Fruit fly (Drosophila melanogaster): ENCODE results near the gene Osi19.

DNA sequence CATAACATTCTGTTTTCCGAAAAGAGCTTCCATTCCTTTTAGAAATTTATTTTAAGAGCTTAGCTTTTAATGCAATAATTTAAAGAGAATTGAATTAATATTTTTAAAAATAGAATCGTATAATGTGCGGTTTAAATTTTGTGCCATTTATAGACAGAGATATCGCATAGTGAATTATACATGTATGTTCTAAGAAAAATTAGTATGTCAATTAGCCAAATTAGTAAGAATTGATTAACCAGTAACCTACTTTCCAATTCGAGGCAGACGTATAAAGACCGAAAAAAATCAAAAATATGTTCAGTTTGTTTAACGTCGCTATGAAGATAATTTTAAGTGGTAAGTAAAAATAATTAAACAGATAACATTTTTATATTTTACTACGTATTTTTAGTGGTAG lies 25.5 kb upstream of the Osi19 start, which contains the start of gene CG31560:
- TF ChIP-seq psq (optimal IDR thresholded peaks at IDR 0.05): no peak
- no peak for TF ChIP-seq EcR (GFP tag; optimal IDR thresholded peaks at IDR 0.05)
- no peak for TF ChIP-seq usp (GFP tag; optimal IDR thresholded peaks at IDR 0.05)
- TF ChIP-seq pan (optimal IDR thresholded peaks at IDR 0.05): no peak
- no peak for TF ChIP-seq CG8478 (optimal IDR thresholded peaks at IDR 0.05)
